Fruit fly (Drosophila melanogaster) whole organism, prepupa: ENCODE measurements around the gene mTerf3.

ENCODE experiments used
- CG6163 ChIP-seq: fragments of 200-800 bp; sonication (Bioruptor generic); IDR thresholded peaks from 3 replicates; pipeline ENCODE4 v1.3.6; 2022; ENCODE audit warnings: missing biosample characterization, missing genetic modification characterization
- CG6854 ChIP-seq: fragments of 200-800 bp; sonication (Bioruptor generic); optimal IDR thresholded peaks from 2 replicates; lab custom pipeline; 2017; ENCODE audit warnings: missing biosample characterization, mild to moderate bottlenecking, missing genetic modification characterization
- Gug ChIP-seq: fragments of 200-800 bp; sonication (Bioruptor generic); IDR thresholded peaks from 2 replicates; pipeline ENCODE4 v1.3.6; 2022; ENCODE audit warnings: missing biosample characterization, missing genetic modification characterization
- Met ChIP-seq: fragments of 200-800 bp; sonication (Bioruptor generic); optimal IDR thresholded peaks from 3 replicates; lab custom pipeline; 2016; ENCODE audit warnings: missing biosample characterization, missing genetic modification characterization
- Sox102F ChIP-seq: fragments of 200-800 bp; sonication (Bioruptor generic); optimal IDR thresholded peaks from 2 replicates; lab custom pipeline; 2016; ENCODE audit warnings: missing biosample characterization, mild to moderate bottlenecking, missing genetic modification characterization
- dsx ChIP-seq: fragments of 200-800 bp; optimal IDR thresholded peaks from 3 replicates; lab custom pipeline; 2019; ENCODE audit warnings: missing biosample characterization, mild to moderate bottlenecking, missing genetic modification characterization, moderate library complexity; ENCODE audit not compliant: poor library complexity, severe bottlenecking
- esn ChIP-seq: fragments of 200-800 bp; sonication (Bioruptor generic); optimal IDR thresholded peaks from 2 replicates; lab custom pipeline; 2016; ENCODE audit warnings: missing biosample characterization, mild to moderate bottlenecking, missing genetic modification characterization, moderate library complexity
- fd59A ChIP-seq: fragments of 200-800 bp; sonication (Bioruptor generic); optimal IDR thresholded peaks from 2 replicates; lab custom pipeline; 2017; ENCODE audit warnings: missing biosample characterization, mild to moderate bottlenecking, missing genetic modification characterization, missing genetic modification reagents
- fd85E ChIP-seq: fragments of 200-800 bp; sonication (Bioruptor generic); optimal IDR thresholded peaks from 3 replicates; lab custom pipeline; 2016; ENCODE audit warnings: missing biosample characterization, missing genetic modification characterization
- ss ChIP-seq, 2 experiments: fragments of 200-800 bp; sonication (Bioruptor generic); optimal IDR thresholded peaks; 2 replicates in 1 of 2; 3 replicates in 1 of 2; lab custom pipeline; 2017 to 2018; ENCODE audit warnings: mild to moderate bottlenecking in 2 of 2, missing biosample characterization in 2 of 2, missing genetic modification characterization in 2 of 2, moderate library complexity in 1 of 2
- svp ChIP-seq: fragments of 200-800 bp; sonication (Bioruptor generic); peaks from one replicate; lab custom pipeline; 2016; ENCODE audit warnings: missing biosample characterization, missing genetic modification characterization

DNA sequence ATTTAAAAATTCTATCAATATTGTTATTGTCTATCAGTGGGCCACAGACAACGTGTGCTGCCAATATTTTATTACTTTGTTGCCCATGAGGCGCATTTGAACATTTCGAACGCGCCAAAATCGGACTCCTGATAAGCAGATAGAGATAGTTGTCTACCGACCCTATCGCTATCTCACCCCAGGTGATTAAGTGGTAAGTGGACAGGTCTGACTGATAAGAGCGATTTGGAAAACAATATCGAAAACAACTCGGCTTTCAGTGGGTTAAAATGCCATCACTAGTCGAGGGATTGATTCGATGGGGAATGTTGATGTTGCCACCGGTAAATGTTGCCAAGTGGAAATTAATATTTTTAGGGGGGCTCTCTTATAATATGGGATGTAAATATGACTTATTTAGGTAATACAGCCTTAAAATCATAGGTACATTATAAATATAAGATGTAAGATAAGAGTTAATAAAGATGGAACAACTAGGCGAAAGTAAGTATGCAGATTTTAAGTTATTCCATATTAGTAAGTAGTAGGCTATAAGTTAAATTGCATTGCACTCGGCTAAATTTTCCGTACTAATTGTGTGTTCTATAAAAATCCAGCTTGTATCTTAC lies 28.9 kb downstream of the mTerf3 start, which contains the start of gene ND-39:
- no peak for TF ChIP-seq CG6854 (GFP tag; lab: Kevin White, UChicago)
- TF ChIP-seq fd59A (GFP tag; lab: Kevin White, UChicago): no peak
- no peak for TF ChIP-seq Gug (GFP tag; lab: Robert Waterston, UW)
- no peak for TF ChIP-seq Sox102F
- TF ChIP-seq ss (GFP tag; optimal IDR thresholded peaks at IDR 0.05; lab: Kevin White, UChicago): no peak
- no peak for TF ChIP-seq esn (GFP tag; lab: Kevin White, UChicago)
- TF ChIP-seq svp (GFP tag; lab: Kevin White, UChicago): no peak
- no peak for TF ChIP-seq Met
- TF ChIP-seq dsx (GFP tag; lab: Kevin White, UChicago): no peak
- no peak for TF ChIP-seq fd85E
- no peak for TF ChIP-seq CG6163 (GFP tag; lab: Robert Waterston, UW)
